Worm (Caenorhabditis elegans) whole organism, L1 larva: ENCODE data around the gene dap-3.

ENCODE experiments used
- C04F5.9 ChIP-seq: sonication (generic microtip); optimal IDR thresholded peaks from 2 replicates; lab custom pipeline; 2016; ENCODE audit warnings: missing genetic modification characterization, missing compliant biosample characterization
- aha-1 ChIP-seq: fragments of 150-350 bp; optimal IDR thresholded peaks from 2 replicates; lab custom pipeline; 2014; ENCODE audit warnings: missing biosample characterization, missing genetic modification characterization
- ama-1 ChIP-seq: fragments of 150-350 bp; optimal IDR thresholded peaks from 2 replicates; lab custom pipeline; 2014
- elt-3 ChIP-seq, 6 experiments: fragments of 150-350 bp in 1 of 6; sonication (generic microtip); optimal IDR thresholded peaks; 2 replicates each; lab custom pipeline; 2017 to 2018; ENCODE audit warnings: missing biosample characterization in 6 of 6, missing genetic modification characterization in 6 of 6, inconsistent platforms in 1 of 6
- fkh-10 ChIP-seq: sonication (generic microtip); optimal IDR thresholded peaks from 2 replicates; lab custom pipeline; 2017; ENCODE audit warnings: missing biosample characterization, missing genetic modification reagents, missing genetic modification characterization
- fkh-8 ChIP-seq: sonication (generic microtip); optimal IDR thresholded peaks from 2 replicates; lab custom pipeline; 2016; ENCODE audit warnings: mild to moderate bottlenecking, missing genetic modification characterization, missing compliant biosample characterization
- lin-13 ChIP-seq: fragments of 150-350 bp; optimal IDR thresholded peaks from 2 replicates; lab custom pipeline; 2014; ENCODE audit warnings: missing biosample characterization, missing genetic modification reagents, missing genetic modification characterization
- nhr-76 ChIP-seq: sonication (generic microtip); optimal IDR thresholded peaks from 2 replicates; lab custom pipeline; 2017; ENCODE audit warnings: missing biosample characterization, missing genetic modification characterization
- nhr-77 ChIP-seq: fragments of 150-350 bp; optimal IDR thresholded peaks from 2 replicates; lab custom pipeline; 2014; ENCODE audit warnings: missing biosample characterization, missing genetic modification characterization
- snpc-4 ChIP-seq: fragments of 150-350 bp; optimal IDR thresholded peaks from 2 replicates; lab custom pipeline; 2014; ENCODE audit warnings: missing biosample characterization, missing genetic modification characterization
- tbx-2 ChIP-seq: sonication (generic microtip); optimal IDR thresholded peaks from 2 replicates; lab custom pipeline; 2016; ENCODE audit warnings: missing genetic modification characterization, missing compliant biosample characterization
- ztf-11 ChIP-seq, 2 experiments: sonication (generic microtip); optimal IDR thresholded peaks; 2 replicates each; lab custom pipeline; 2016 to 2017; ENCODE audit warnings: missing genetic modification characterization in 2 of 2, missing biosample characterization in 1 of 2, missing compliant biosample characterization in 1 of 2

DNA sequence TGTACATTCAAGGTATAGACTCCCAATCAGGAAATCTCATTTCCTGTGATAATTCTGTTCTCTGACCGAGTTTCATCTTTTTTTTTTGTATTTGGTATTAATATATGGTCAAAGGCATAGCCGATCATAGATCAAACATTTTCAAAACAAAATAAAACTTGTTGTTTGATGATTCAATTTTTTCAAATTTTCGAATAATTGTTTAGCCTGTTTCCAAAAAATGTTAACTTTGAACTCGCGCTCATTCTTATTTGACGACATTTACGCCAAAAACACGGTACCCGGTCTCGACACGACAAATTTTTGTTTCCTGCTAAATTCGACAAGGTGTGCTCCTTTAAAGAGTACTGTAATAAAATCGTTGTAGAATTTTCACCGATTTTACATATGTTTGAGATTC lies 27.9 kb downstream of the dap-3 start:
- TF ChIP-seq fkh-10 (no peak), nhr-77 (tag; lab: Kevin White, UChicago) (no peak), aha-1 (tag; lab: Kevin White, UChicago) (no peak), tbx-2 (no peak), ztf-11 (tag; optimal IDR thresholded peaks at IDR 0.05; lab: Kevin White, UChicago) (no peak), fkh-8 (tag; lab: Kevin White, UChicago) (no peak), elt-3 (tag; optimal IDR thresholded peaks at IDR 0.05; lab: Kevin White, UChicago) (no peak), C04F5.9 (no peak), snpc-4 (tag; lab: Kevin White, UChicago) (no peak), ama-1 (lab: Kevin White, UChicago) (no peak), nhr-76 (no peak), lin-13 (GFP tag; lab: Kevin White, UChicago) (no peak)
